Worm (Caenorhabditis elegans) whole organism, L2 larva: Measurements from ENCODE around the gene ZC404.2.

Experiments
- dmd-4 ChIP-seq: sonication (generic microtip); optimal IDR thresholded peaks from 2 replicates; lab custom pipeline; 2017; ENCODE audit warnings: missing biosample characterization, missing genetic modification characterization
- elt-3 ChIP-seq: sonication (generic microtip); optimal IDR thresholded peaks from 2 replicates; lab custom pipeline; 2017; ENCODE audit warnings: missing biosample characterization, missing genetic modification characterization
- lin-13 ChIP-seq: fragments of 150-350 bp; optimal IDR thresholded peaks from 2 replicates; lab custom pipeline; 2014; ENCODE audit warnings: missing biosample characterization, missing genetic modification reagents, missing genetic modification characterization
- skn-1 ChIP-seq: sonication (generic microtip); optimal IDR thresholded peaks from 2 replicates; lab custom pipeline; 2017; ENCODE audit warnings: missing biosample characterization, missing genetic modification characterization
- zag-1 ChIP-seq: fragments of 150-350 bp; optimal IDR thresholded peaks from 2 replicates; lab custom pipeline; 2014; ENCODE audit warnings: missing biosample characterization, missing genetic modification characterization

ce11 chrV:6771645-6772044 is 16.1 kb upstream of the ZC404.2 start, which contains the start of gene srh-30:
- no peak for TF ChIP-seq skn-1 (tag; lab: Kevin White, UChicago)
- no peak for TF ChIP-seq zag-1 (tag; lab: Kevin White, UChicago)
- TF ChIP-seq dmd-4 (tag; lab: Kevin White, UChicago): no peak
- TF ChIP-seq elt-3 (tag; lab: Kevin White, UChicago): no peak
- TF ChIP-seq lin-13 (GFP tag; lab: Kevin White, UChicago): no peak
